Worm (Caenorhabditis elegans) whole organism, young adult: ENCODE measurements around the gene dnj-24.

Experiments
- D2030.7 ChIP-seq: fragments of 200-800 bp; sonication (Bioruptor generic); IDR thresholded peaks from 2 replicates; pipeline ENCODE4 v1.3.6; 2022; ENCODE audit warnings: missing genetic modification reagents, missing genetic modification characterization, missing compliant biosample characterization
- F22D6.2 ChIP-seq: sonication (generic microtip); optimal IDR thresholded peaks from 2 replicates; lab custom pipeline; 2016; ENCODE audit warnings: mild to moderate bottlenecking, missing genetic modification characterization, missing compliant biosample characterization
- F33H1.4 ChIP-seq: fragments of 200-800 bp; sonication (Bioruptor generic); IDR thresholded peaks from 2 replicates; pipeline ENCODE4 v1.3.6; 2022; ENCODE audit warnings: missing genetic modification reagents, missing genetic modification characterization, missing compliant biosample characterization
- F39B2.1 ChIP-seq: fragments of 200-800 bp; sonication (Bioruptor generic); IDR thresholded peaks from 2 replicates; pipeline ENCODE4 v1.3.6; 2022; ENCODE audit warnings: missing genetic modification reagents, missing genetic modification characterization, missing compliant biosample characterization
- F49E8.2 ChIP-seq: sonication (generic microtip); optimal IDR thresholded peaks from 3 replicates; lab custom pipeline; 2017; ENCODE audit warnings: missing genetic modification characterization, mild to moderate bottlenecking, missing compliant biosample characterization, antibody characterized with exemption, moderate library complexity; ENCODE audit not compliant: insufficient read depth
- K12H6.12 ChIP-seq: fragments of 200-800 bp; sonication (Bioruptor generic); optimal IDR thresholded peaks from 2 replicates; lab custom pipeline; 2018; ENCODE audit warnings: mild to moderate bottlenecking, missing genetic modification characterization, missing compliant biosample characterization
- T07F8.4 ChIP-seq: sonication (generic microtip); optimal IDR thresholded peaks from 2 replicates; lab custom pipeline; 2016; ENCODE audit warnings: mild to moderate bottlenecking, missing genetic modification characterization, moderate library complexity, missing compliant biosample characterization
- Y56A3A.18 ChIP-seq: fragments of 200-800 bp; sonication (Bioruptor generic); IDR thresholded peaks from 2 replicates; pipeline ENCODE4 v1.3.6; 2022; ENCODE audit warnings: missing genetic modification reagents, missing genetic modification characterization, missing compliant biosample characterization
- Y95B8A.8 ChIP-seq: fragments of 200-800 bp; sonication (Bioruptor generic); IDR thresholded peaks from 2 replicates; pipeline ENCODE4 v1.3.6; 2022; ENCODE audit warnings: missing genetic modification reagents, missing genetic modification characterization, missing compliant biosample characterization
- aptf-3 ChIP-seq: fragments of 200-800 bp; sonication (Bioruptor generic); IDR thresholded peaks from 2 replicates; pipeline ENCODE4 v1.3.6; 2022; ENCODE audit warnings: missing genetic modification characterization, missing compliant biosample characterization
- atf-7 ChIP-seq: sonication (generic microtip); optimal IDR thresholded peaks from 2 replicates; lab custom pipeline; 2017; ENCODE audit warnings: mild to moderate bottlenecking, missing genetic modification characterization, missing compliant biosample characterization
- attf-6 ChIP-seq: fragments of 200-800 bp; sonication (Bioruptor generic); IDR thresholded peaks from 2 replicates; pipeline ENCODE4 v1.3.6; 2022; ENCODE audit warnings: missing genetic modification reagents, missing genetic modification characterization, missing compliant biosample characterization
- bed-1 ChIP-seq: fragments of 200-800 bp; sonication (Bioruptor generic); IDR thresholded peaks from 2 replicates; pipeline ENCODE4 v1.3.6; 2022; ENCODE audit warnings: missing genetic modification reagents, missing genetic modification characterization, missing compliant biosample characterization
- cebp-1 ChIP-seq, 2 experiments: fragments of 200-800 bp in 1 of 2; sonication (Bioruptor generic) in 1 of 2; sonication (generic microtip) in 1 of 2; IDR thresholded peaks in 1 of 2; optimal IDR thresholded peaks in 1 of 2; 2 replicates each; pipeline versions ENCODE4 v1.3.6 to Lab custom; 2017 to 2022; ENCODE audit warnings: missing compliant biosample characterization in 2 of 2, missing genetic modification characterization in 2 of 2, mild to moderate bottlenecking in 1 of 2, missing genetic modification reagents in 1 of 2, moderate library complexity in 1 of 2
- ceh-91 ChIP-seq: fragments of 200-800 bp; sonication (Bioruptor generic); IDR thresholded peaks from 2 replicates; pipeline ENCODE4 v1.3.6; 2022; ENCODE audit warnings: missing genetic modification reagents, missing genetic modification characterization, missing compliant biosample characterization
- chd-7 ChIP-seq: sonication (generic microtip); optimal IDR thresholded peaks from 2 replicates; lab custom pipeline; 2016; ENCODE audit warnings: mild to moderate bottlenecking, missing genetic modification characterization, moderate library complexity, missing compliant biosample characterization
- dox-1 ChIP-seq: fragments of 200-800 bp; sonication (Bioruptor generic); IDR thresholded peaks from 2 replicates; pipeline ENCODE4 v1.3.6; 2022; ENCODE audit warnings: missing genetic modification reagents, missing genetic modification characterization, missing compliant biosample characterization
- egl-18 ChIP-seq: fragments of 200-800 bp; sonication (Bioruptor generic); IDR thresholded peaks from 2 replicates; pipeline ENCODE4 v1.3.6; 2022; ENCODE audit warnings: missing genetic modification reagents, missing genetic modification characterization, missing compliant biosample characterization
- ekl-4 ChIP-seq: fragments of 200-800 bp; sonication (Bioruptor generic); IDR thresholded peaks from 2 replicates; pipeline ENCODE4 v1.3.6; 2022; ENCODE audit warnings: missing genetic modification reagents, missing genetic modification characterization, missing compliant biosample characterization
- fkh-3 ChIP-seq: sonication (generic microtip); optimal IDR thresholded peaks from 2 replicates; lab custom pipeline; 2016; ENCODE audit warnings: mild to moderate bottlenecking, missing genetic modification characterization, missing compliant biosample characterization
- hlh-12 ChIP-seq: sonication (generic microtip); optimal IDR thresholded peaks from 2 replicates; lab custom pipeline; 2016; ENCODE audit warnings: missing genetic modification characterization, missing compliant biosample characterization
- hlh-26 ChIP-seq: fragments of 200-800 bp; sonication (Bioruptor generic); conservative IDR thresholded peaks from 2 replicates; pipeline ENCODE4 v1.3.6; 2022; ENCODE audit warnings: missing genetic modification reagents, missing genetic modification characterization, missing compliant biosample characterization
- hmg-1.2 ChIP-seq: fragments of 200-800 bp; sonication (Bioruptor generic); IDR thresholded peaks from 2 replicates; pipeline ENCODE4 v1.3.6; 2022; ENCODE audit warnings: missing genetic modification reagents, missing genetic modification characterization, missing compliant biosample characterization
- hmg-20 ChIP-seq: fragments of 200-800 bp; sonication (Bioruptor generic); IDR thresholded peaks from 2 replicates; pipeline ENCODE4 v1.3.6; 2022; ENCODE audit warnings: missing genetic modification reagents, missing genetic modification characterization, missing compliant biosample characterization
- lin-54 ChIP-seq: fragments of 200-800 bp; sonication (Bioruptor generic); optimal IDR thresholded peaks from 2 replicates; lab custom pipeline; 2018; ENCODE audit warnings: mild to moderate bottlenecking, missing genetic modification characterization, missing compliant biosample characterization
- lir-1 ChIP-seq: fragments of 200-800 bp; sonication (Bioruptor generic); conservative IDR thresholded peaks from 2 replicates; pipeline ENCODE4 v1.3.6; 2022; ENCODE audit warnings: missing genetic modification reagents, missing genetic modification characterization, missing compliant biosample characterization
- lsl-1 ChIP-seq: fragments of 200-800 bp; sonication (Bioruptor generic); optimal IDR thresholded peaks from 2 replicates; lab custom pipeline; 2018; ENCODE audit warnings: mild to moderate bottlenecking, missing genetic modification characterization, moderate library complexity, missing compliant biosample characterization
- madf-6 ChIP-seq: fragments of 200-800 bp; sonication (Bioruptor generic); IDR thresholded peaks from 2 replicates; pipeline ENCODE4 v1.3.6; 2022; ENCODE audit warnings: missing genetic modification reagents, missing genetic modification characterization, missing compliant biosample characterization
- madf-8 ChIP-seq: fragments of 200-800 bp; sonication (Bioruptor generic); conservative IDR thresholded peaks from 2 replicates; pipeline ENCODE4 v1.3.6; 2022; ENCODE audit warnings: missing genetic modification reagents, missing genetic modification characterization, missing compliant biosample characterization
- mes-4 ChIP-seq: sonication (generic microtip); optimal IDR thresholded peaks from 2 replicates; lab custom pipeline; 2016; ENCODE audit warnings: missing genotype, missing genetic modification characterization, missing compliant biosample characterization
- nfya-1 ChIP-seq: sonication (generic microtip); optimal IDR thresholded peaks from 2 replicates; lab custom pipeline; 2017; ENCODE audit warnings: antibody characterized with exemption, missing compliant biosample characterization, missing genetic modification characterization, borderline replicate concordance; ENCODE audit not compliant: insufficient read depth
- nhr-80 ChIP-seq: sonication (generic microtip); optimal IDR thresholded peaks from 2 replicates; lab custom pipeline; 2016; ENCODE audit warnings: missing genetic modification characterization, missing compliant biosample characterization
- nhr-90 ChIP-seq: sonication (generic microtip); optimal IDR thresholded peaks from 2 replicates; lab custom pipeline; 2016; ENCODE audit warnings: missing genotype, mild to moderate bottlenecking, missing genetic modification characterization, missing compliant biosample characterization
- rcor-1 ChIP-seq: fragments of 200-800 bp; sonication (Bioruptor generic); IDR thresholded peaks from 2 replicates; pipeline ENCODE4 v1.3.6; 2022; ENCODE audit warnings: missing genetic modification reagents, missing genetic modification characterization, missing compliant biosample characterization
- repo-1 ChIP-seq: sonication (generic microtip); optimal IDR thresholded peaks from 2 replicates; lab custom pipeline; 2017; ENCODE audit warnings: mild to moderate bottlenecking, missing genetic modification characterization, missing compliant biosample characterization
- snpc-1.1 ChIP-seq: sonication (generic microtip); optimal IDR thresholded peaks from 2 replicates; lab custom pipeline; 2017; ENCODE audit warnings: missing genetic modification characterization, mild to moderate bottlenecking, missing compliant biosample characterization, antibody characterized with exemption, moderate library complexity, missing genotype, missing genetic modification reagents; ENCODE audit not compliant: insufficient read depth
- snpc-1.3 ChIP-seq: sonication (generic microtip); optimal IDR thresholded peaks from 2 replicates; lab custom pipeline; 2017; ENCODE audit warnings: missing genetic modification characterization, mild to moderate bottlenecking, missing compliant biosample characterization, antibody characterized with exemption, moderate library complexity, missing genotype, missing genetic modification reagents; ENCODE audit not compliant: insufficient read depth
- snpc-3.4 ChIP-seq: sonication (generic microtip); optimal IDR thresholded peaks from 2 replicates; lab custom pipeline; 2017; ENCODE audit warnings: missing genetic modification characterization, mild to moderate bottlenecking, missing compliant biosample characterization, antibody characterized with exemption, moderate library complexity, missing genotype, missing genetic modification reagents
- snpc-4 ChIP-seq, 5 experiments: fragments of 150-350 bp in 1 of 5; sonication (generic microtip) in 4 of 5; optimal IDR thresholded peaks; 2 replicates each; lab custom pipeline; 2014 to 2018; ENCODE audit warnings: missing genetic modification characterization in 5 of 5, missing biosample characterization in 3 of 5, antibody characterized with exemption in 2 of 5, mild to moderate bottlenecking in 2 of 5, missing compliant biosample characterization in 2 of 5, missing genotype in 2 of 5, moderate library complexity in 2 of 5, missing genetic modification reagents in 1 of 5
- sptf-2 ChIP-seq: fragments of 200-800 bp; sonication (Bioruptor generic); optimal IDR thresholded peaks from 2 replicates; lab custom pipeline; 2018; ENCODE audit warnings: mild to moderate bottlenecking, missing genetic modification characterization, missing compliant biosample characterization
- tbp1 ChIP-seq: fragments of 200-800 bp; sonication (Bioruptor generic); optimal IDR thresholded peaks from 2 replicates; lab custom pipeline; 2018; ENCODE audit warnings: mild to moderate bottlenecking, missing genetic modification characterization, missing compliant biosample characterization
- tlf-1 ChIP-seq: fragments of 200-800 bp; sonication (Bioruptor generic); optimal IDR thresholded peaks from 2 replicates; lab custom pipeline; 2018; ENCODE audit warnings: mild to moderate bottlenecking, missing genetic modification characterization, missing compliant biosample characterization
- unc-62 ChIP-seq: fragments of 150-350 bp; optimal IDR thresholded peaks from 2 replicates; lab custom pipeline; 2014; ENCODE audit warnings: missing biosample characterization, missing genetic modification reagents, missing genetic modification characterization
- zfh-2 ChIP-seq: fragments of 200-800 bp; sonication (Bioruptor generic); conservative IDR thresholded peaks from 2 replicates; pipeline ENCODE4 v1.3.6; 2022; ENCODE audit warnings: missing genetic modification reagents, missing genetic modification characterization, missing compliant biosample characterization
- ztf-18 ChIP-seq: sonication (generic microtip); optimal IDR thresholded peaks from 2 replicates; lab custom pipeline; 2016; ENCODE audit warnings: missing genotype, mild to moderate bottlenecking, missing genetic modification characterization, missing compliant biosample characterization
- ztf-22 ChIP-seq: fragments of 200-800 bp; sonication (Bioruptor generic); optimal IDR thresholded peaks from 2 replicates; lab custom pipeline; 2018; ENCODE audit warnings: mild to moderate bottlenecking, missing genetic modification characterization, moderate library complexity, missing compliant biosample characterization
- ztf-25 ChIP-seq: fragments of 200-800 bp; sonication (Bioruptor generic); IDR thresholded peaks from 2 replicates; pipeline ENCODE4 v1.3.6; 2022; ENCODE audit warnings: missing genetic modification reagents, missing genetic modification characterization, missing compliant biosample characterization

dnj-24 gene

ce11 chrIII:5380554-5380953, 43.3 kb downstream of the dnj-24 start (continued):
- TF ChIP-seq hmg-1.2 (GFP tag; lab: Robert Waterston, UW) (no peak), lir-1 (no peak), K12H6.12 (tag; lab: Kevin White, UChicago) (no peak), atf-7 (tag; lab: Kevin White, UChicago) (no peak), dox-1 (GFP tag; lab: Robert Waterston, UW) (peak; percentile 42; the same call in 1 of the 2 replicates), rcor-1 (GFP tag; lab: Robert Waterston, UW) (0 out of 2 replicates have a peak, but pooled peaks have one; percentile 9), ztf-18 (tag; lab: Kevin White, UChicago) (no peak), zfh-2 (GFP tag; lab: Robert Waterston, UW) (no peak), cebp-1 (GFP tag; IDR thresholded peaks at IDR 0.05; lab: Robert Waterston, UW) (no peak), cebp-1 (tag; optimal IDR thresholded peaks at IDR 0.05; lab: Kevin White, UChicago) (no peak), mes-4 (tag; lab: Kevin White, UChicago) (no peak), tlf-1 (peak; percentile 22), F22D6.2 (tag; lab: Kevin White, UChicago) (no peak), snpc-1.3 (peak; percentile 5), lsl-1 (GFP tag; lab: Kevin White, UChicago) (peak; percentile 99), ztf-22 (no peak), chd-7 (tag; lab: Kevin White, UChicago) (no peak), lin-54 (GFP tag; lab: Kevin White, UChicago) (peak; percentile 28), nhr-80 (no peak), attf-6 (GFP tag; lab: Robert Waterston, UW) (no peak), ztf-25 (GFP tag; lab: Robert Waterston, UW) (no peak), ceh-91 (GFP tag; lab: Robert Waterston, UW) (peak; percentile 68), Y95B8A.8 (GFP tag; lab: Robert Waterston, UW) (0 out of 2 replicates have a peak, but pooled peaks have one; percentile 28), sptf-2 (no peak), repo-1 (tag; lab: Kevin White, UChicago) (no peak), fkh-3 (tag; lab: Kevin White, UChicago) (no peak), bed-1 (GFP tag; lab: Robert Waterston, UW) (no peak), madf-8 (GFP tag; lab: Robert Waterston, UW) (peak; percentile 76), D2030.7 (GFP tag; lab: Robert Waterston, UW) (peak; percentile 65), F49E8.2 (no peak), nhr-90 (tag; lab: Kevin White, UChicago) (no peak), snpc-4 (GFP tag; optimal IDR thresholded peaks at IDR 0.05; lab: Kevin White, UChicago) (no peak), snpc-4 (tag; optimal IDR thresholded peaks at IDR 0.05; lab: Kevin White, UChicago) (peak in 2 of 4 experiments; percentile 2 to 56), F39B2.1 (GFP tag; lab: Robert Waterston, UW) (no peak), unc-62 (no peak), egl-18 (GFP tag; lab: Robert Waterston, UW) (no peak), aptf-3 (GFP tag; lab: Robert Waterston, UW) (no peak), snpc-3.4 (tag; lab: Kevin White, UChicago) (peak; percentile 75), T07F8.4 (tag; lab: Kevin White, UChicago) (no peak), F33H1.4 (GFP tag; lab: Robert Waterston, UW) (peak; percentile 93), madf-6 (GFP tag; lab: Robert Waterston, UW) (peak; percentile 91), hmg-20 (GFP tag; lab: Robert Waterston, UW) (no peak), tbp1 (peak; percentile 23), snpc-1.1 (tag; lab: Kevin White, UChicago) (no peak), hlh-12 (tag; lab: Kevin White, UChicago) (no peak), ekl-4 (GFP tag; lab: Robert Waterston, UW) (peak; percentile 36; the same call in 1 of the 2 replicates), Y56A3A.18 (GFP tag; lab: Robert Waterston, UW) (no peak), hlh-26 (no peak), nfya-1 (tag; lab: Kevin White, UChicago) (no peak)
